Worm (Caenorhabditis elegans) whole organism, L4 larva: Measurements from ENCODE around the gene lat-2.

Source experiments
- ama-1 ChIP-seq: fragments of 150-350 bp; optimal IDR thresholded peaks from 2 replicates; lab custom pipeline; 2014; ENCODE audit warnings: inconsistent platforms, mixed read lengths
- ceh-20 ChIP-seq: fragments of 200-800 bp; sonication (Bioruptor generic); IDR thresholded peaks from 2 replicates; pipeline ENCODE4 v1.3.6; 2022; ENCODE audit warnings: missing genetic modification reagents, missing genetic modification characterization, missing compliant biosample characterization
- lin-38 ChIP-seq: fragments of 200-800 bp; sonication (Bioruptor generic); IDR thresholded peaks from 2 replicates; pipeline ENCODE4 v1.3.6; 2022; ENCODE audit warnings: missing genetic modification reagents, missing genetic modification characterization, missing compliant biosample characterization
- mdl-1 ChIP-seq, 2 experiments: fragments of 150-350 bp in 1 of 2; sonication (generic microtip) in 1 of 2; optimal IDR thresholded peaks; 2 replicates each; lab custom pipeline; 2014 to 2017; ENCODE audit warnings: missing biosample characterization in 2 of 2, missing genetic modification characterization in 2 of 2
- nhr-237 ChIP-seq: sonication (generic microtip); optimal IDR thresholded peaks from 2 replicates; lab custom pipeline; 2017; ENCODE audit warnings: missing biosample characterization, missing genetic modification characterization
- nhr-48 ChIP-seq: sonication (generic microtip); optimal IDR thresholded peaks from 2 replicates; lab custom pipeline; 2016; ENCODE audit warnings: mild to moderate bottlenecking, missing genetic modification characterization, missing compliant biosample characterization

- no peak; the same call in 1 of the 2 replicates for TF ChIP-seq lin-38 (GFP tag; lab: Robert Waterston, UW)
- no peak for TF ChIP-seq ama-1 (lab: Kevin White, UChicago)
- no peak for TF ChIP-seq ceh-20 (GFP tag; lab: Robert Waterston, UW)
- TF ChIP-seq nhr-237 (tag; lab: Kevin White, UChicago) = no peak
- TF ChIP-seq nhr-48 = no peak
- no peak for TF ChIP-seq mdl-1 (tag; optimal IDR thresholded peaks at IDR 0.05; lab: Kevin White, UChicago)
Measured at ce11 chrII:4322871-4323270, 36.0 kb upstream of the lat-2 start, which contains the start of gene H20J04.6.
